Fruit fly (Drosophila melanogaster) whole organism: ENCODE measurements around the gene Gr97a.

Source experiments
- CG8478 ChIP-seq: fragments of >200 bp; optimal IDR thresholded peaks from 2 replicates; lab custom pipeline; 2018; ENCODE audit warnings: inconsistent platforms
- EcR ChIP-seq, 2 experiments: fragments of >200 bp; optimal IDR thresholded peaks; 2 replicates each; lab custom pipeline; 2017; ENCODE audit warnings: missing biosample characterization in 2 of 2, missing genetic modification characterization in 2 of 2, missing genetic modification reagents in 2 of 2
- pan ChIP-seq: fragments of >200 bp; optimal IDR thresholded peaks from 2 replicates; lab custom pipeline; 2017
- psq ChIP-seq: fragments of >200 bp; optimal IDR thresholded peaks from 2 replicates; lab custom pipeline; 2017
- usp ChIP-seq: fragments of >200 bp; optimal IDR thresholded peaks from 2 replicates; lab custom pipeline; 2017; ENCODE audit warnings: missing biosample characterization, missing genetic modification characterization, mixed read lengths

DNA sequence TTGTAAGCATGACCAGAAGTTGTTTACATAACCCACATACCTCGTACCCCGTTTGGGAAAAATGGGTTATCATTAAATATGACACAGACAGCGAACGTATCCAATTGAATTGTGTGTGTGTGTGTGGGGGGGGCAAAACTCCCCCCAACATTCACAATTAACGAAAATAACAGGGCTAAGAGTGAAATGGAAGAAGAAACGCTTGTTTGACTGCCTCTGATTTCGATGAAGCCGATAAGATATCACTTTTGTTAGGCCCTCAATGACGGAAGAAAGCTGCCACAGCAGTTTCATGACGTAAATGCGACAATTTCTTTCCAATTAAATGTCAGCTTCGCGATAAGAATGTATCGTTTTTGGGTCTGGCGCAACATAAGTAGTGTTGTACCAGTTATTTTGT lies 32.4 kb downstream of the Gr97a start:
- TF ChIP-seq EcR (GFP tag; optimal IDR thresholded peaks at IDR 0.05; lab: Kevin White, UChicago): no peak
- TF ChIP-seq psq (lab: Kevin White, UChicago): no peak
- no peak for TF ChIP-seq CG8478 (lab: Kevin White, UChicago)
- TF ChIP-seq usp: no peak
- no peak for TF ChIP-seq pan (lab: Kevin White, UChicago)
